Worm (Caenorhabditis elegans) whole organism, L3 larva: ENCODE data around the gene dnj-9.
"Not testable (repeated sequence)": the region's sequence is repeated elsewhere in the genome, so short reads cannot be mapped to it uniquely, and the experiment has no call there.

Experiments
- R02D3.7 ChIP-seq: fragments of 150-350 bp; optimal IDR thresholded peaks from 2 replicates; lab custom pipeline; 2014; ENCODE audit warnings: missing biosample characterization, missing genetic modification characterization
- ZK546.5 ChIP-seq: sonication (generic microtip); optimal IDR thresholded peaks from 2 replicates; lab custom pipeline; 2017; ENCODE audit warnings: missing biosample characterization, missing genetic modification characterization
- aly-2 ChIP-seq: fragments of 150-350 bp; optimal IDR thresholded peaks from 2 replicates; lab custom pipeline; 2014; ENCODE audit warnings: missing biosample characterization, missing genetic modification characterization
- ama-1 ChIP-seq: fragments of 150-350 bp; optimal IDR thresholded peaks from 2 replicates; lab custom pipeline; 2018
- ceh-28 ChIP-seq: fragments of 150-350 bp; optimal IDR thresholded peaks from 2 replicates; lab custom pipeline; 2014; ENCODE audit warnings: missing biosample characterization, missing genetic modification reagents, missing genetic modification characterization
- ceh-82 ChIP-seq: fragments of 150-350 bp; optimal IDR thresholded peaks from 2 replicates; lab custom pipeline; 2014; ENCODE audit warnings: missing biosample characterization, missing genetic modification characterization
- daf-12 ChIP-seq: fragments of 150-350 bp; optimal IDR thresholded peaks from 2 replicates; lab custom pipeline; 2014; ENCODE audit warnings: missing biosample characterization, missing genetic modification reagents, missing genetic modification characterization
- egl-5 ChIP-seq: fragments of 150-350 bp; optimal IDR thresholded peaks from 2 replicates; lab custom pipeline; 2017; ENCODE audit warnings: missing biosample characterization, missing genetic modification reagents, missing genetic modification characterization, inconsistent platforms
- elt-3 ChIP-seq, 3 experiments: fragments of 150-350 bp in 1 of 3; sonication (generic microtip) in 2 of 3; optimal IDR thresholded peaks; 2 replicates in 2 of 3; 4 replicates in 1 of 3; lab custom pipeline; 2014 to 2017; ENCODE audit warnings: missing biosample characterization in 3 of 3, missing genetic modification characterization in 3 of 3
- eor-1 ChIP-seq, 2 experiments: fragments of 150-350 bp; optimal IDR thresholded peaks; 2 replicates each; lab custom pipeline; 2014 to 2018; ENCODE audit warnings: missing biosample characterization in 2 of 2, missing genetic modification characterization in 2 of 2
- fkh-2 ChIP-seq: fragments of 150-350 bp; optimal IDR thresholded peaks from 2 replicates; lab custom pipeline; 2014; ENCODE audit warnings: missing biosample characterization, missing genetic modification reagents, missing genetic modification characterization
- jun-1 ChIP-seq: fragments of 150-350 bp; optimal IDR thresholded peaks from 2 replicates; lab custom pipeline; 2014; ENCODE audit warnings: missing biosample characterization, missing genetic modification reagents, missing genetic modification characterization
- lin-15B ChIP-seq: fragments of 150-350 bp; optimal IDR thresholded peaks from 2 replicates; lab custom pipeline; 2014; ENCODE audit warnings: missing biosample characterization, missing genetic modification characterization
- lin-39 ChIP-seq: fragments of 150-350 bp; optimal IDR thresholded peaks from 2 replicates; lab custom pipeline; 2018; ENCODE audit warnings: missing biosample characterization, missing genetic modification reagents, missing genetic modification characterization
- lsy-12 ChIP-seq: sonication (generic microtip); optimal IDR thresholded peaks from 2 replicates; lab custom pipeline; 2016; ENCODE audit warnings: mild to moderate bottlenecking, missing genetic modification characterization, missing compliant biosample characterization
- mdl-1 ChIP-seq: fragments of 150-350 bp; optimal IDR thresholded peaks from 2 replicates; lab custom pipeline; 2014; ENCODE audit warnings: missing biosample characterization, missing genetic modification characterization
- mml-1 ChIP-seq: fragments of 150-350 bp; sonication (generic microtip); optimal IDR thresholded peaks from 3 replicates; lab custom pipeline; 2014; ENCODE audit warnings: missing biosample characterization, missing genetic modification characterization
- nfya-1 ChIP-seq: sonication (generic microtip); optimal IDR thresholded peaks from 2 replicates; lab custom pipeline; 2017; ENCODE audit warnings: missing genetic modification characterization, mild to moderate bottlenecking, missing compliant biosample characterization, antibody characterized with exemption, moderate library complexity; ENCODE audit not compliant: insufficient read depth
- nhr-12 ChIP-seq: fragments of 150-350 bp; optimal IDR thresholded peaks from 2 replicates; lab custom pipeline; 2014; ENCODE audit warnings: missing biosample characterization, missing genetic modification characterization
- nhr-23 ChIP-seq: fragments of 150-350 bp; optimal IDR thresholded peaks from 2 replicates; lab custom pipeline; 2014; ENCODE audit warnings: missing biosample characterization, missing genetic modification reagents, missing genetic modification characterization
- nhr-237 ChIP-seq: fragments of 150-350 bp; optimal IDR thresholded peaks from 2 replicates; lab custom pipeline; 2014; ENCODE audit warnings: missing biosample characterization, missing genetic modification characterization
- nhr-28 ChIP-seq: fragments of 150-350 bp; optimal IDR thresholded peaks from 2 replicates; lab custom pipeline; 2014; ENCODE audit warnings: missing biosample characterization, missing genetic modification characterization
- nhr-43 ChIP-seq: sonication (generic microtip); optimal IDR thresholded peaks from 2 replicates; lab custom pipeline; 2016; ENCODE audit warnings: mild to moderate bottlenecking, missing genetic modification characterization, missing compliant biosample characterization; ENCODE audit not compliant: poor library complexity, severe bottlenecking
- nhr-76 ChIP-seq: fragments of 150-350 bp; sonication (generic microtip); optimal IDR thresholded peaks from 5 replicates; lab custom pipeline; 2014; ENCODE audit warnings: missing biosample characterization, missing genetic modification characterization
- pqm-1 ChIP-seq: fragments of 150-350 bp; optimal IDR thresholded peaks from 2 replicates; lab custom pipeline; 2017; ENCODE audit warnings: missing biosample characterization, missing genetic modification characterization, inconsistent platforms
- skn-1 ChIP-seq: fragments of 150-350 bp; optimal IDR thresholded peaks from 2 replicates; lab custom pipeline; 2014; ENCODE audit warnings: missing biosample characterization, missing genetic modification characterization
- snpc-4 ChIP-seq: fragments of 150-350 bp; optimal IDR thresholded peaks from 2 replicates; lab custom pipeline; 2014; ENCODE audit warnings: missing biosample characterization, missing genetic modification characterization
- tbx-2 ChIP-seq: sonication (generic microtip); optimal IDR thresholded peaks from 2 replicates; lab custom pipeline; 2016; ENCODE audit warnings: mild to moderate bottlenecking, missing genetic modification characterization, missing compliant biosample characterization
- unc-39 ChIP-seq: sonication (generic microtip); optimal IDR thresholded peaks from 4 replicates; lab custom pipeline; 2017; ENCODE audit warnings: missing biosample characterization, missing genetic modification characterization
- unc-62 ChIP-seq: fragments of 150-350 bp; sonication (generic microtip); optimal IDR thresholded peaks from 4 replicates; lab custom pipeline; 2014; ENCODE audit warnings: missing biosample characterization, missing genetic modification reagents, missing genetic modification characterization
- zag-1 ChIP-seq: fragments of 150-350 bp; optimal IDR thresholded peaks from 2 replicates; lab custom pipeline; 2014; ENCODE audit warnings: missing biosample characterization, missing genetic modification characterization
- ztf-4 ChIP-seq: fragments of 150-350 bp; optimal IDR thresholded peaks from 2 replicates; lab custom pipeline; 2014; ENCODE audit warnings: missing biosample characterization, missing genetic modification characterization

dnj-9 gene

DNA sequence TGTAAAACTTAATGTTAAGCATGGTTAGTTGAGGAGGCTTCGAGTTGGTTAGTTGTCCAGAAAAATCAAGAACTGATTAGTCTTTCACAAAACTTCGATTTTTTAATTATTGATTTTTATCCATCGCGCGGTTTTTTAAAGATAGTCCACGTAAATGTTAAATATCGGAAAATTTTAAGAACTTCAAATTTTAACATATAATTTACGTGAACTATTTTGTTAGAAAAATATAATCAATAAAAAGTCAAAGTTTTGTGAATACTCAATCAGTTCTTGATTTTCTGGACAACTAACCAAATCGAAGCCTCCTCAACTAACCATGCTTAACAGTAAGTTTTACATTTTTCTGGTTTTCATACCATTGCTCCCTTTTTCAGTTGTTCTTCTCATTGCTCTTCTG, 17.1 kb upstream of the dnj-9 start, which contains the start of the genes C33F10.11 and C33F10.1:
Gene C33F10.11, minus strand, starts transcription at position 101 of the 400 bp plus-strand sequence.
Gene C33F10.1, plus strand, starts transcription at position 263 of the 400 bp plus-strand sequence.
- TF ChIP-seq ztf-4 (tag; lab: Kevin White, UChicago) (no peak), tbx-2 (tag; lab: Kevin White, UChicago) (no peak)

DNA sequence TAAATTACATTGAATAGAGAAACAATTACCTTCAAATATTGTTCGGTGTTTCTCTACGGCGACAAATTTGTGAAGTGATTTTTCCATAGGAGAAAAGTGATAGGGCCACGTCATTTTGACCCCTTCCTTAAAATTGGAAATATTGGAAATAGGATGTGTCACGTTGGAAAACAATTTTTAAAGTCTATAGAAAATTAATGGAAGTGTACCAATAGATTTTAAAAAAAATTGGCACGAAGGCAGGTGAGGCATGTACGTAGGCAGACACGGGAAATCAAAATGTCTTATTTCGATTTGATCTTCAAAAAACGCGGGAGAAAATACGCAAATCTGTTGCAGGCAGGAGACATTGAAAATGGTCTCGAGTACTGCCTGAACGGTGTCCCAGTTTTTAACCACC, 14.2 kb upstream of the dnj-9 start, which contains the start of gene C33F10.12:
Gene C33F10.12, minus strand, starts transcription at position 101 of the 400 bp plus-strand sequence.
- TF ChIP-seq nhr-12 (no peak), elt-3 (tag; optimal IDR thresholded peaks at IDR 0.05; lab: Kevin White, UChicago) (no peak), aly-2 (no peak), nhr-23 (tag; lab: Kevin White, UChicago) (no peak), nhr-237 (no peak), nfya-1 (tag; lab: Kevin White, UChicago) (no peak), skn-1 (tag; lab: Kevin White, UChicago) (no peak), ztf-4 (tag; lab: Kevin White, UChicago) (no peak), snpc-4 (tag; lab: Kevin White, UChicago) (no peak), mml-1 (no peak), lin-39 (tag; lab: Kevin White, UChicago) (no peak)

DNA sequence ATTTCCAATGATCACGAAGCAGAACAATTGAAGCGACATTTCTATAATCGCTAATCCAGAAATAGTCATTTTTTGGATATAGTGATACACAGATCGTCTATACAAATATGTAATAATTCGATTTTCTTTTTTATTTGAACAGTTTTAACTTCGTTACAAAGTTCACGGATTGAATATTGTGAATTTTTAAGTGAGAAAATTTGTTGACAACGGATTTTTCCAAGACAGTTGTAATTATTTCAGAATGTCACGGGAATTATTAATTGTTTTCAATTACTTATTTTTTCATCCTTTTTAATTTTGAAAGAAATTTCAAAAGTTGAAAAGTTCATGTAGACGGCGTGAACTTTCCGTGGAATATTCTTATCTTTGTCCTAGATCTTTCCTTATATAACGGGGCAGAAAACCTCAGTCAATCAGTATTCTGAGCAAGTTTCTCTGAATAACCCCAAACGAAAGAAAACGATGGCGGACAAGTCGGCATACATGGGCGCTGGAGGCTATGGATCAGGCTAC, 9.7 kb upstream of the dnj-9 start, which contains the start of the genes T23B7.2 and nspd-4:
Gene T23B7.2, minus strand, starts transcription at position 101 of the 516 bp plus-strand sequence.
Gene nspd-4, plus strand, starts transcription at position 466 of the 516 bp plus-strand sequence.
- TF ChIP-seq ceh-28 (tag; lab: Kevin White, UChicago); pqm-1 (tag; lab: Kevin White, UChicago); ZK546.5: not testable (repeated sequence)

DNA sequence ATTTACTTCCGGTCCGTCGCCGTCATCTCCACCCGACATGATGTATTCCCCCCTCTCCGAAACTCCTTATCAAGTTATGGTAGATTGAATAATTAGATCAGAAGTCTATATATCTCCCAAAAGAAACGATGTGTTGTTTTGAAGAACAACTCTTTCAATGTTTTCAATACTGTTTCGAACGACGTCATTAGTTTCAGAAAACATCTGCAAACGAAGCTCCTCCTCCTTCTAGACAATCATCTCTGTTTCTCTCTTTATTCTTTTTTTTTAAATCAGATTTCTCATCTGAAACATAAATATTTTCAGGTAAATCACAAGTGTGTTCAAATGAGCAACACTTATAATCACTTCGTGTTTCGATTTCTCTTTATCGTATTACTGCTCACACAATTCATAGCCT, 2.0 kb upstream of the dnj-9 start, which contains the start of gene T23B7.3:
Gene T23B7.3, plus strand, starts transcription at position 301 of the 400 bp plus-strand sequence.
- TF ChIP-seq fkh-2 (tag; lab: Kevin White, UChicago) (no peak), nhr-237 (no peak), zag-1 (tag; lab: Kevin White, UChicago) (no peak), ceh-28 (tag; lab: Kevin White, UChicago) (no peak), egl-5 (tag; lab: Kevin White, UChicago) (no peak), nhr-43 (no peak), ceh-82 (tag; lab: Kevin White, UChicago) (no peak), ZK546.5 (no peak), lin-15B (no peak), unc-39 (tag; lab: Kevin White, UChicago) (no peak), ama-1 (lab: Kevin White, UChicago) (no peak), nhr-28 (no peak), eor-1 (tag; optimal IDR thresholded peaks at IDR 0.05; lab: Kevin White, UChicago) (no peak)

DNA sequence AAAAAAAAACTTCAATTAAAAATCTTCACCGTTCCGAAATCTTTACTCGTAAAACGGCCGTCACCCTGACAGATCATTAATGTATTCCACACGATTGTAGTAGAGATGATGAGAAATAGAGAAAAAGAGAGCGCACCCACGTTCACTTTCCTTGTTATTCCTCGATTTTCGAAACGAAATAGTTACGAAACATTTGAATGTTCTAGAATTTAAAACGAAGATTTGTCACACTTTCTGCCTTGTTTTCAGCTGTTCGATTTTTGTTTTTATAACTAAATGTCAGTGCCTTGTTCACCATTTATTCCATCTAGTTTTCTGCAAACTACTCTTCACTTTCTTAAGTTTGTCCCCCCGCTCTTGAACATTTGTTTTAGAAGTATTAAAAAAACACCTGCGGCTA, 2.9 kb downstream of the dnj-9 start:
- TF ChIP-seq R02D3.7 (tag; lab: Kevin White, UChicago) (no peak), mdl-1 (tag; lab: Kevin White, UChicago) (no peak), jun-1 (no peak)

DNA sequence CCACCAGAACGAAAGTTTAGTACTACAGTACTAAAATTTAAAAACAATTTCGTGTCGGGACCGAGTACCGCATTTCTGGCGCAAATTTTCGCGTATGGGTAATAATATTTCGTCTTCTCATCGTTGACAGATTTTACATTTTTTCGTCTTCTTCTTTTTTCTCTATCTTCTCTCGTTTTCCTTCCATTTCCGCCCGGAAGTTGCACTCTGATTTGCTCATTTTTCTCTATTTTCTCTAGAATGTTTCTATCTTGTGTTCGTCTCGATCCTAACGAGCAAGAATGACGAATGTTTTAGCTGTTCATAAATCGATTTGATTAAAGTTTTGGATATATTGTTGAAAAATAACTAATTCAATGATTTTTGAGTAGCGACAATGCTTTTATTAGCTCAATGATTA, 3.6 kb downstream of the dnj-9 start:
- peak; percentile 7 for TF ChIP-seq snpc-4 (tag; lab: Kevin White, UChicago)
- no peak for TF ChIP-seq ama-1 (lab: Kevin White, UChicago)
- peak; percentile 41 for TF ChIP-seq nfya-1 (tag; lab: Kevin White, UChicago)
- no peak for TF ChIP-seq unc-62 (GFP tag; lab: Kevin White, UChicago)
- no peak for TF ChIP-seq ztf-4 (tag; lab: Kevin White, UChicago)
- no peak for TF ChIP-seq nhr-76 (tag; lab: Kevin White, UChicago)
- TF ChIP-seq daf-12: no peak
- TF ChIP-seq lin-15B: peak; percentile 2
- no peak for TF ChIP-seq lsy-12 (tag; lab: Kevin White, UChicago)
